Fruit fly (Drosophila melanogaster) whole organism, embryonic: ENCODE measurements around the gene shd.

ENCODE experiments used
- B-H2 ChIP-seq: fragments of 200-800 bp; sonication (Bioruptor generic); optimal IDR thresholded peaks from 2 replicates; lab custom pipeline; 2018; ENCODE audit warnings: missing biosample characterization, mild to moderate bottlenecking, missing genetic modification characterization
- CG10274 ChIP-seq: fragments of 200-800 bp; sonication (Bioruptor generic); optimal IDR thresholded peaks from 3 replicates; lab custom pipeline; 2017; ENCODE audit warnings: missing biosample characterization, mild to moderate bottlenecking, missing genetic modification characterization
- CG4360 ChIP-seq: fragments of 200-800 bp; sonication (Bioruptor generic); IDR thresholded peaks from 2 replicates; pipeline ENCODE4 v1.3.6; 2022; ENCODE audit warnings: missing biosample characterization, missing genetic modification characterization
- Max ChIP-seq: fragments of 200-800 bp; sonication (Bioruptor generic); optimal IDR thresholded peaks from 2 replicates; lab custom pipeline; 2016; ENCODE audit warnings: missing biosample characterization, mild to moderate bottlenecking, missing genetic modification characterization
- peb ChIP-seq: fragments of 200-800 bp; sonication (Bioruptor generic); IDR thresholded peaks from 2 replicates; pipeline ENCODE4 v1.3.6; 2022; ENCODE audit warnings: missing biosample characterization, missing genetic modification characterization

DNA sequence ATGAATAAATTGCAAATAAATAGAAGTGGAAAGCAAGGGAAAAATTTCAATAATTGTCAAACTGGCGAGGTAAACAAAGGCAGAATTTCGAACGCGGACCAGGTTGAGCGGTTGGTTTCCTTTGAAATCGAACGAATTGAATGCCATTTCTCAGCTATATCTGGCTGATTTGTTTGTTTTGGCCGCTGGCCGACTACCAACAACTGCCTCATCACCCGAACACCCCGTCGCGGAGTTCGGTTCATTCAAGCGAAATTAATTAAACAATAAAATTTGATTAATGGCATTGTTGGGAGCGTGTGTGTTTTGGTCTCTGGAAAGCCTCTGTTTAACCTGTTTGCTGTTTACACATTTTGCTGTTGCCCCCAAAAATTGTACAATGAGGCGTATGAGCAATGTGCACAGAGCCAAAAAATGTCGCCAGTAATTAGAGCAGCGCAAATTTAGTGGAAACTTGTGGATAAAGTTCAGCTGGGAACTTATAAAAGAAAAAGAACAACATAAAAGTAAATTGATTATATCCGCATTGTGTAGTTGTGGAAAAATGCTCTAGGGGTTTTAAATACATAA lies 43.3 kb downstream of the shd start:
- TF ChIP-seq Max (no peak), B-H2 (GFP tag; lab: Kevin White, UChicago) (no peak), peb (no peak), CG4360 (GFP tag; lab: Robert Waterston, UW) (no peak), CG10274 (GFP tag; lab: Kevin White, UChicago) (no peak)
